Worm (Caenorhabditis elegans) whole organism, L3 larva: Measurements from ENCODE around the gene C16C8.25.
A peak's percentile ranks its signal among the peaks of the same experiment; 100 is the strongest.

Source experiments
- elt-2 ChIP-seq: sonication (generic microtip); optimal IDR thresholded peaks from 2 replicates; lab custom pipeline; 2016; ENCODE audit warnings: missing genetic modification reagents, mild to moderate bottlenecking, missing genetic modification characterization, missing compliant biosample characterization
- mml-1 ChIP-seq: fragments of 150-350 bp; sonication (generic microtip); optimal IDR thresholded peaks from 3 replicates; lab custom pipeline; 2014; ENCODE audit warnings: missing biosample characterization, missing genetic modification characterization
- nhr-11 ChIP-seq: fragments of 150-350 bp; optimal IDR thresholded peaks from 2 replicates; lab custom pipeline; 2014; ENCODE audit warnings: missing biosample characterization, missing genetic modification characterization

ce11 chrII:3439842-3440640 is 9.0 kb upstream of the C16C8.25 start:
- TF ChIP-seq nhr-11 (tag; lab: Kevin White, UChicago) (no peak), elt-2 (tag; lab: Kevin White, UChicago) (peak; percentile 89), mml-1 (tag; lab: Kevin White, UChicago) (no peak)
